Worm (Caenorhabditis elegans): ENCODE data around the gene sqv-3.
A peak's percentile ranks its signal among the peaks of the same experiment; 100 is the strongest.

sqv-3 gene

ce11 chrIII:9782483-9783081 is 2.4 kb upstream of the sqv-3 start, which contains the start of gene R10E11.6:
TSS of gene R10E11.6 (plus strand) at chrIII:9783006.
- TF ChIP-seq nhr-77 (tag; optimal IDR thresholded peaks at IDR 0.05) = no peak
- TF ChIP-seq jun-1 (tag; optimal IDR thresholded peaks at IDR 0.05) = no peak
- TF ChIP-seq daf-12 (tag; optimal IDR thresholded peaks at IDR 0.05) = no peak

ce11 chrIII:9782011-9782436 is 1.9 kb upstream of the sqv-3 start, which contains the start of gene vha-2:
TSS of gene vha-2 (plus strand) at chrIII:9782164.
- TF ChIP-seq ztf-4 (tag; optimal IDR thresholded peaks at IDR 0.05) (no peak), jun-1 (tag; optimal IDR thresholded peaks at IDR 0.05) (no peak), nhr-43 (tag; optimal IDR thresholded peaks at IDR 0.05; ENCODE audit: poor library complexity, severe bottlenecking) (peak; percentile 37), elt-2 (tag; optimal IDR thresholded peaks at IDR 0.05) (peak; percentile 15), unc-62 (GFP tag; optimal IDR thresholded peaks at IDR 0.05) (no peak), pha-4 (tag; optimal IDR thresholded peaks at IDR 0.05) (no peak), ceh-82 (tag; optimal IDR thresholded peaks at IDR 0.05) (no peak), hmg-11 (tag; optimal IDR thresholded peaks at IDR 0.05) (no peak), ama-1 (optimal IDR thresholded peaks at IDR 0.05) (peak; percentile 75), lin-15B (tag; optimal IDR thresholded peaks at IDR 0.05) (no peak), snpc-4 (tag; optimal IDR thresholded peaks at IDR 0.05) (no peak), nhr-237 (tag; optimal IDR thresholded peaks at IDR 0.05) (no peak), mml-1 (tag; optimal IDR thresholded peaks at IDR 0.05) (no peak)

ce11 chrIII:9780665-9781304 is 631 bp upstream of the sqv-3 start, which contains the start of gene vha-1:
TSS of gene vha-1 (plus strand) at chrIII:9781254.
- TF ChIP-seq pha-4 (tag; optimal IDR thresholded peaks at IDR 0.05) (peak; percentile 92), nhr-77 (tag; optimal IDR thresholded peaks at IDR 0.05) (peak; percentile 40), nhr-237 (tag; optimal IDR thresholded peaks at IDR 0.05) (no peak), nhr-67 (tag; optimal IDR thresholded peaks at IDR 0.05) (no peak), pqm-1 (tag; optimal IDR thresholded peaks at IDR 0.05) (peak; percentile 94), hmg-11 (tag; optimal IDR thresholded peaks at IDR 0.05) (peak; percentile 57), nfya-1 (tag; optimal IDR thresholded peaks at IDR 0.05; ENCODE audit: insufficient read depth) (peak; percentile 90), nhr-43 (tag; optimal IDR thresholded peaks at IDR 0.05; ENCODE audit: poor library complexity, severe bottlenecking) (peak; percentile 58), egl-5 (tag; optimal IDR thresholded peaks at IDR 0.05) (peak; percentile 46), nhr-25 (tag; optimal IDR thresholded peaks at IDR 0.05) (peak; percentile 65), R02D3.7 (tag; optimal IDR thresholded peaks at IDR 0.05) (peak; percentile 59), elt-3 (tag; optimal IDR thresholded peaks at IDR 0.05) (peak in 2 of 3 experiments; percentile 23 to 46), elt-2 (tag; optimal IDR thresholded peaks at IDR 0.05) (peak; percentile 84), mdl-1 (tag; optimal IDR thresholded peaks at IDR 0.05) (no peak), tbx-2 (tag; optimal IDR thresholded peaks at IDR 0.05) (no peak), nhr-11 (tag; optimal IDR thresholded peaks at IDR 0.05) (no peak), egl-27 (tag; optimal IDR thresholded peaks at IDR 0.05) (no peak), snpc-4 (tag; optimal IDR thresholded peaks at IDR 0.05) (peak; percentile 70), ceh-28 (tag; optimal IDR thresholded peaks at IDR 0.05) (peak; percentile 66), unc-39 (tag; optimal IDR thresholded peaks at IDR 0.05) (no peak), fkh-10 (GFP tag; optimal IDR thresholded peaks at IDR 0.05) (peak; percentile 16), ztf-4 (tag; optimal IDR thresholded peaks at IDR 0.05) (peak; percentile 52), ZK546.5 (tag; optimal IDR thresholded peaks at IDR 0.05) (peak; percentile 3), lsy-12 (tag; optimal IDR thresholded peaks at IDR 0.05) (peak; percentile 80), jun-1 (tag; optimal IDR thresholded peaks at IDR 0.05) (peak; percentile 90), eor-1 (tag; optimal IDR thresholded peaks at IDR 0.05) (no peak), aly-2 (tag; optimal IDR thresholded peaks at IDR 0.05) (no peak), lin-39 (tag; optimal IDR thresholded peaks at IDR 0.05) (peak; percentile 80), ama-1 (optimal IDR thresholded peaks at IDR 0.05) (peak; percentile 74), lin-15B (tag; optimal IDR thresholded peaks at IDR 0.05) (peak; percentile 98), ceh-9 (tag; optimal IDR thresholded peaks at IDR 0.05) (no peak), zag-1 (tag; optimal IDR thresholded peaks at IDR 0.05) (no peak), elt-1 (tag; optimal IDR thresholded peaks at IDR 0.05) (no peak), fos-1 (tag; optimal IDR thresholded peaks at IDR 0.05) (peak; percentile 80), skn-1 (tag; optimal IDR thresholded peaks at IDR 0.05) (peak; percentile 75), unc-62 (GFP tag; optimal IDR thresholded peaks at IDR 0.05) (peak; percentile 63), nhr-28 (tag; optimal IDR thresholded peaks at IDR 0.05) (no peak), nhr-23 (tag; optimal IDR thresholded peaks at IDR 0.05) (peak; percentile 73)

Data from whole organism, L3 larva.